Worm (Caenorhabditis elegans) whole organism, young adult: ENCODE results near the gene semo-1.

Experiments used
- B0019.2 ChIP-seq: fragments of 200-800 bp; sonication (Bioruptor generic); conservative IDR thresholded peaks from 2 replicates; pipeline ENCODE4 v1.3.6; 2022; ENCODE audit warnings: missing genetic modification reagents, missing genetic modification characterization, missing compliant biosample characterization
- B0035.1 ChIP-seq: sonication (generic microtip); optimal IDR thresholded peaks from 2 replicates; lab custom pipeline; 2016; ENCODE audit warnings: missing genetic modification characterization, mild to moderate bottlenecking, missing compliant biosample characterization, missing genotype, missing genetic modification reagents
- B0261.1 ChIP-seq: sonication (generic microtip); optimal IDR thresholded peaks from 2 replicates; lab custom pipeline; 2016; ENCODE audit warnings: mild to moderate bottlenecking, missing genetic modification characterization, moderate library complexity, missing compliant biosample characterization
- D2030.7 ChIP-seq: fragments of 200-800 bp; sonication (Bioruptor generic); IDR thresholded peaks from 2 replicates; pipeline ENCODE4 v1.3.6; 2022; ENCODE audit warnings: missing genetic modification reagents, missing genetic modification characterization, missing compliant biosample characterization
- F23B12.7 ChIP-seq: sonication (generic microtip); optimal IDR thresholded peaks from 2 replicates; lab custom pipeline; 2017; ENCODE audit warnings: missing genetic modification characterization, mild to moderate bottlenecking, missing compliant biosample characterization, antibody characterized with exemption, moderate library complexity; ENCODE audit not compliant: insufficient read depth
- F39B2.1 ChIP-seq: fragments of 200-800 bp; sonication (Bioruptor generic); IDR thresholded peaks from 2 replicates; pipeline ENCODE4 v1.3.6; 2022; ENCODE audit warnings: missing genetic modification reagents, missing genetic modification characterization, missing compliant biosample characterization
- F49E8.2 ChIP-seq: sonication (generic microtip); optimal IDR thresholded peaks from 3 replicates; lab custom pipeline; 2017; ENCODE audit warnings: missing genetic modification characterization, mild to moderate bottlenecking, missing compliant biosample characterization, antibody characterized with exemption, moderate library complexity; ENCODE audit not compliant: insufficient read depth
- Y56A3A.18 ChIP-seq: fragments of 200-800 bp; sonication (Bioruptor generic); IDR thresholded peaks from 2 replicates; pipeline ENCODE4 v1.3.6; 2022; ENCODE audit warnings: missing genetic modification reagents, missing genetic modification characterization, missing compliant biosample characterization
- Y67H2A.10 ChIP-seq: fragments of 200-800 bp; sonication (Bioruptor generic); conservative IDR thresholded peaks from 2 replicates; pipeline ENCODE4 v1.3.6; 2022; ENCODE audit warnings: missing genetic modification reagents, missing genetic modification characterization, missing compliant biosample characterization
- ama-1 ChIP-seq, 3 experiments: fragments of 150-350 bp in 1 of 3; sonication (generic microtip) in 2 of 3; optimal IDR thresholded peaks; 2 replicates each; lab custom pipeline; 2014 to 2018; ENCODE audit warnings: missing biosample characterization in 2 of 3, missing genetic modification characterization in 2 of 3, missing genetic modification reagents in 2 of 3
- aptf-2 ChIP-seq: fragments of 200-800 bp; sonication (Bioruptor generic); conservative IDR thresholded peaks from 2 replicates; pipeline ENCODE4 v1.3.6; 2022; ENCODE audit warnings: missing genetic modification reagents, missing genetic modification characterization, missing compliant biosample characterization
- bed-1 ChIP-seq: fragments of 200-800 bp; sonication (Bioruptor generic); IDR thresholded peaks from 2 replicates; pipeline ENCODE4 v1.3.6; 2022; ENCODE audit warnings: missing genetic modification reagents, missing genetic modification characterization, missing compliant biosample characterization
- ceh-27 ChIP-seq: fragments of 200-800 bp; sonication (Bioruptor generic); optimal IDR thresholded peaks from 2 replicates; lab custom pipeline; 2018; ENCODE audit warnings: mild to moderate bottlenecking, missing genetic modification characterization, moderate library complexity, missing compliant biosample characterization
- ceh-40 ChIP-seq: fragments of 200-800 bp; sonication (Bioruptor generic); IDR thresholded peaks from 2 replicates; pipeline ENCODE4 v1.3.6; 2022; ENCODE audit warnings: missing genetic modification characterization, missing compliant biosample characterization
- chd-7 ChIP-seq: sonication (generic microtip); optimal IDR thresholded peaks from 2 replicates; lab custom pipeline; 2016; ENCODE audit warnings: mild to moderate bottlenecking, missing genetic modification characterization, moderate library complexity, missing compliant biosample characterization
- die-1 ChIP-seq: sonication (generic microtip); optimal IDR thresholded peaks from 2 replicates; lab custom pipeline; 2016; ENCODE audit warnings: missing genotype, mild to moderate bottlenecking, missing genetic modification characterization, missing compliant biosample characterization
- him-1 ChIP-seq: sonication (generic microtip); optimal IDR thresholded peaks from 2 replicates; lab custom pipeline; 2016; ENCODE audit warnings: missing genotype, missing genetic modification reagents, missing genetic modification characterization, missing compliant biosample characterization
- hmg-1.2 ChIP-seq: fragments of 200-800 bp; sonication (Bioruptor generic); IDR thresholded peaks from 2 replicates; pipeline ENCODE4 v1.3.6; 2022; ENCODE audit warnings: missing genetic modification reagents, missing genetic modification characterization, missing compliant biosample characterization
- hsf-1 ChIP-seq: fragments of 200-800 bp; sonication (Bioruptor generic); IDR thresholded peaks from 2 replicates; pipeline ENCODE4 v1.3.6; 2022; ENCODE audit warnings: missing genetic modification reagents, missing genetic modification characterization, missing compliant biosample characterization
- let-607 ChIP-seq, 2 experiments: fragments of 200-800 bp in 1 of 2; sonication (Bioruptor generic) in 1 of 2; sonication (generic microtip) in 1 of 2; optimal IDR thresholded peaks; 2 replicates each; lab custom pipeline; 2016 to 2018; ENCODE audit warnings: mild to moderate bottlenecking in 2 of 2, missing compliant biosample characterization in 2 of 2, missing genetic modification characterization in 2 of 2, moderate library complexity in 2 of 2, missing genotype in 1 of 2
- madf-10 ChIP-seq: sonication (generic microtip); optimal IDR thresholded peaks from 2 replicates; lab custom pipeline; 2016; ENCODE audit warnings: mild to moderate bottlenecking, missing genetic modification characterization, missing compliant biosample characterization
- madf-6 ChIP-seq: fragments of 200-800 bp; sonication (Bioruptor generic); IDR thresholded peaks from 2 replicates; pipeline ENCODE4 v1.3.6; 2022; ENCODE audit warnings: missing genetic modification reagents, missing genetic modification characterization, missing compliant biosample characterization
- mcd-1 ChIP-seq: fragments of 200-800 bp; sonication (Bioruptor generic); IDR thresholded peaks from 2 replicates; pipeline ENCODE4 v1.3.6; 2022; ENCODE audit warnings: missing genetic modification reagents, missing genetic modification characterization, missing compliant biosample characterization
- nfya-2 ChIP-seq: fragments of 200-800 bp; sonication (Bioruptor generic); IDR thresholded peaks from 2 replicates; pipeline ENCODE4 v1.3.6; 2022; ENCODE audit warnings: missing genetic modification reagents, missing genetic modification characterization, missing compliant biosample characterization
- nhr-80 ChIP-seq: sonication (generic microtip); optimal IDR thresholded peaks from 2 replicates; lab custom pipeline; 2016; ENCODE audit warnings: missing genetic modification characterization, missing compliant biosample characterization
- rec-8 ChIP-seq, 2 experiments: sonication (generic microtip); optimal IDR thresholded peaks; 2 replicates each; lab custom pipeline; 2016; ENCODE audit warnings: mild to moderate bottlenecking in 2 of 2, missing genetic modification characterization in 2 of 2, missing genetic modification reagents in 2 of 2, missing genotype in 2 of 2, missing biosample characterization in 1 of 2, missing compliant biosample characterization in 1 of 2, moderate library complexity in 1 of 2
- rpc-1 ChIP-seq, 2 experiments: fragments of 150-350 bp in 1 of 2; sonication (generic microtip) in 1 of 2; optimal IDR thresholded peaks; 2 replicates each; lab custom pipeline; 2014 to 2018; ENCODE audit warnings: missing biosample characterization in 1 of 2, missing genetic modification characterization in 1 of 2, missing genetic modification reagents in 1 of 2, missing genotype in 1 of 2
- sea-2 ChIP-seq: fragments of 200-800 bp; sonication (Bioruptor generic); IDR thresholded peaks from 2 replicates; pipeline ENCODE4 v1.3.6; 2022; ENCODE audit warnings: missing genetic modification characterization, missing compliant biosample characterization
- snpc-1.3 ChIP-seq: sonication (generic microtip); optimal IDR thresholded peaks from 2 replicates; lab custom pipeline; 2017; ENCODE audit warnings: missing genetic modification characterization, mild to moderate bottlenecking, missing compliant biosample characterization, antibody characterized with exemption, moderate library complexity, missing genotype, missing genetic modification reagents; ENCODE audit not compliant: insufficient read depth
- snpc-4 ChIP-seq, 5 experiments: fragments of 150-350 bp in 1 of 5; sonication (generic microtip) in 4 of 5; optimal IDR thresholded peaks; 2 replicates each; lab custom pipeline; 2014 to 2018; ENCODE audit warnings: missing genetic modification characterization in 5 of 5, missing biosample characterization in 3 of 5, antibody characterized with exemption in 2 of 5, mild to moderate bottlenecking in 2 of 5, missing compliant biosample characterization in 2 of 5, missing genotype in 2 of 5, moderate library complexity in 2 of 5, missing genetic modification reagents in 1 of 5
- somi-1 ChIP-seq: fragments of 200-800 bp; sonication (Bioruptor generic); optimal IDR thresholded peaks from 2 replicates; lab custom pipeline; 2018; ENCODE audit warnings: mild to moderate bottlenecking, missing genetic modification characterization, missing compliant biosample characterization
- unc-130 ChIP-seq: sonication (generic microtip); optimal IDR thresholded peaks from 2 replicates; lab custom pipeline; 2016; ENCODE audit warnings: missing genetic modification reagents, missing genetic modification characterization, missing compliant biosample characterization
- xnd-1 ChIP-seq: sonication (generic microtip); optimal IDR thresholded peaks from 2 replicates; lab custom pipeline; 2016; ENCODE audit warnings: missing genotype, missing genetic modification reagents, missing genetic modification characterization, missing compliant biosample characterization
- ztf-25 ChIP-seq: fragments of 200-800 bp; sonication (Bioruptor generic); IDR thresholded peaks from 2 replicates; pipeline ENCODE4 v1.3.6; 2022; ENCODE audit warnings: missing genetic modification reagents, missing genetic modification characterization, missing compliant biosample characterization
- ztf-3 ChIP-seq: fragments of 200-800 bp; sonication (Bioruptor generic); optimal IDR thresholded peaks from 2 replicates; lab custom pipeline; 2018; ENCODE audit warnings: mild to moderate bottlenecking, missing genetic modification characterization, missing compliant biosample characterization

The semo-1 gene

ce11 chrIV:14013692-14014091 lies 37.3 kb upstream of the semo-1 start (continued):
- TF ChIP-seq aptf-2 (GFP tag; lab: Robert Waterston, UW) (no peak), B0035.1 (tag; lab: Kevin White, UChicago) (no peak), madf-10 (tag; lab: Kevin White, UChicago) (no peak), madf-6 (GFP tag; lab: Robert Waterston, UW) (no peak), somi-1 (no peak), nhr-80 (no peak), F23B12.7 (tag; lab: Kevin White, UChicago) (peak; percentile 61), rpc-1 (optimal IDR thresholded peaks at IDR 0.05; lab: Kevin White, UChicago) (peak; percentile 79), rpc-1 (tag; optimal IDR thresholded peaks at IDR 0.05; lab: Kevin White, UChicago) (peak; percentile 71), mcd-1 (GFP tag; lab: Robert Waterston, UW) (no peak; the same call in 1 of the 2 replicates), die-1 (peak; percentile 17), nfya-2 (GFP tag; lab: Robert Waterston, UW) (no peak), hmg-1.2 (GFP tag; lab: Robert Waterston, UW) (peak; percentile 70), ztf-25 (GFP tag; lab: Robert Waterston, UW) (no peak), sea-2 (GFP tag; lab: Robert Waterston, UW) (no peak), F49E8.2 (tag; lab: Kevin White, UChicago) (peak; percentile 5), B0261.1 (tag; lab: Kevin White, UChicago) (peak; percentile 80), unc-130 (no peak), B0019.2 (GFP tag; lab: Robert Waterston, UW) (no peak), him-1 (tag; lab: Kevin White, UChicago) (peak; percentile 82), hsf-1 (GFP tag; lab: Robert Waterston, UW) (no peak), bed-1 (GFP tag; lab: Robert Waterston, UW) (no peak), rec-8 (tag; optimal IDR thresholded peaks at IDR 0.05; lab: Kevin White, UChicago) (peak in 1 of 2 experiments; percentile 60), Y67H2A.10 (no peak), F39B2.1 (no peak), ceh-40 (GFP tag; lab: Robert Waterston, UW) (0 out of 2 replicates have a peak, but pooled peaks have one; percentile 27), ama-1 (optimal IDR thresholded peaks at IDR 0.05; lab: Kevin White, UChicago) (no peak), ama-1 (GFP tag; optimal IDR thresholded peaks at IDR 0.05; lab: Kevin White, UChicago) (peak; percentile 1 to 70), xnd-1 (no peak), ceh-27 (GFP tag; lab: Kevin White, UChicago) (no peak), Y56A3A.18 (GFP tag; lab: Robert Waterston, UW) (no peak), let-607 (tag; optimal IDR thresholded peaks at IDR 0.05; lab: Kevin White, UChicago) (peak in 1 of 2 experiments; percentile 35), snpc-4 (GFP tag; optimal IDR thresholded peaks at IDR 0.05; lab: Kevin White, UChicago) (peak; percentile 95), snpc-4 (tag; optimal IDR thresholded peaks at IDR 0.05; lab: Kevin White, UChicago) (peak; percentile 96 to 99 (median 98)), ztf-3 (GFP tag; lab: Kevin White, UChicago) (no peak), snpc-1.3 (tag; lab: Kevin White, UChicago) (peak; percentile 90)

ce11 chrIV:14015844-14016243 lies 35.2 kb upstream of the semo-1 start, which contains the start of gene srw-63:
srw-63 (minus strand) TSS chrIV:14015944.
- TF ChIP-seq chd-7 (tag; lab: Kevin White, UChicago), result no peak
- no peak for TF ChIP-seq D2030.7 (GFP tag; lab: Robert Waterston, UW)
